Worm (Caenorhabditis elegans) whole organism, midembryonic: ENCODE data around the gene C30G12.2.

Experiments
- T22C8.4 ChIP-seq: fragments of 200-800 bp; sonication (Bioruptor generic); IDR thresholded peaks from 2 replicates; pipeline ENCODE4 v1.3.6; 2022; ENCODE audit warnings: missing genetic modification characterization, missing compliant biosample characterization
- cog-1 ChIP-seq: sonication (generic microtip); optimal IDR thresholded peaks from 2 replicates; lab custom pipeline; 2016; ENCODE audit warnings: missing genetic modification characterization, missing compliant biosample characterization
- flt-1 ChIP-seq: fragments of 200-800 bp; sonication (Bioruptor generic); IDR thresholded peaks from 2 replicates; pipeline ENCODE4 v1.3.6; 2022; ENCODE audit warnings: missing genetic modification characterization, missing compliant biosample characterization
- med-1 ChIP-seq: sonication (generic microtip); optimal IDR thresholded peaks from 2 replicates; lab custom pipeline; 2017; ENCODE audit warnings: missing genetic modification characterization, mild to moderate bottlenecking, missing compliant biosample characterization, antibody characterized with exemption, missing genetic modification reagents; ENCODE audit not compliant: insufficient read depth
- ref-1 ChIP-seq: fragments of 200-800 bp; sonication (Bioruptor generic); conservative IDR thresholded peaks from 2 replicates; pipeline ENCODE4 v1.3.6; 2022; ENCODE audit warnings: missing genetic modification reagents, missing genetic modification characterization, missing compliant biosample characterization
- tab-1 ChIP-seq: fragments of 200-800 bp; sonication (Bioruptor generic); IDR thresholded peaks from 2 replicates; pipeline ENCODE4 v1.3.6; 2022; ENCODE audit warnings: missing genetic modification characterization, missing compliant biosample characterization
- ztf-23 ChIP-seq: fragments of 200-800 bp; sonication (Bioruptor generic); IDR thresholded peaks from 2 replicates; pipeline ENCODE4 v1.3.6; 2022; ENCODE audit warnings: missing genetic modification reagents, missing genetic modification characterization, missing compliant biosample characterization
- ztf-29 ChIP-seq: fragments of 200-800 bp; sonication (Bioruptor generic); IDR thresholded peaks from 2 replicates; pipeline ENCODE4 v1.3.6; 2022; ENCODE audit warnings: missing genetic modification reagents, missing genetic modification characterization, missing compliant biosample characterization

DNA sequence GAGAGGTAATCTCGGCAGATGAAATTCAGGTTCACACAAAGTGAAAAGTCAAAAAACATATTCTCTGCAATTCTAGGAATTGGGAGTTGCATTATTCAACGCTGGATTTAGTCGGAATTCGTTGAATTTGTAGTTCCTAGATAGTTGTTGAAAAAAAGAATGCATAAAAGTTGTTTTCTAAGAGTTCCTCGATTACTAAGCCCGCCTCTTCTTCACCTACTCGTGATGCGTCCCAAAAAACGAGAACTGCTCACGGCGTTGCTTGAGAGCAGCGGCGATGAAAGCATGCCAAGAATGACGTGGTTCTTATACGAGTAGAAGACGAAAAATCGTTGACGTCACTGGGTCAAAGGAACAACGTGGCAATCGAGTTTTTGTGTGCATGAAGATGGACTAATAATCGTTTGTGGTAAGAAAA lies 34.8 kb downstream of the C30G12.2 start:
- no peak for TF ChIP-seq ztf-29 (GFP tag; lab: Robert Waterston, UW)
- TF ChIP-seq ztf-23, result no peak
- no peak for TF ChIP-seq med-1
- no peak for TF ChIP-seq tab-1
- TF ChIP-seq cog-1, result no peak
- TF ChIP-seq ref-1 (GFP tag; lab: Robert Waterston, UW), result no peak
- TF ChIP-seq T22C8.4 (GFP tag; lab: Robert Waterston, UW), result no peak
- no peak for TF ChIP-seq flt-1 (GFP tag; lab: Robert Waterston, UW)
